Fruit fly (Drosophila melanogaster): Measurements from ENCODE around the gene squ.

The squ gene

dm6 chr2L:16709693-16710092 lies 29.8 kb downstream of the squ start (continued):
- TF ChIP-seq HHEX (GFP tag; optimal IDR thresholded peaks at IDR 0.05) (no peak), ind (GFP tag; optimal IDR thresholded peaks at IDR 0.05) (no peak), CG11723 (GFP tag; optimal IDR thresholded peaks at IDR 0.05) (peak; percentile 49), CG9215 (GFP tag; IDR thresholded peaks at IDR 0.05) (no peak), hkb (optimal IDR thresholded peaks at IDR 0.05) (no peak), hkb (GFP tag; IDR thresholded peaks at IDR 0.05) (peak; percentile 88), CG11456 (GFP tag; IDR thresholded peaks at IDR 0.05) (peak; percentile 61; the same call in 2 of the 3 replicates), en (GFP tag; optimal IDR thresholded peaks at IDR 0.05) (no peak), chinmo (GFP tag; IDR thresholded peaks at IDR 0.05; ENCODE audit: partially characterized antibody) (no peak), lmd (GFP tag; IDR thresholded peaks at IDR 0.05) (peak; percentile 81), CG9817 (tag; optimal IDR thresholded peaks at IDR 0.05) (peak; percentile 66), Blimp-1 (GFP tag; optimal IDR thresholded peaks at IDR 0.05) (no peak), Optix (GFP tag; IDR thresholded peaks at IDR 0.05) (peak; percentile 22; the same call in 1 of the 3 replicates), CG10147 (GFP tag; optimal IDR thresholded peaks at IDR 0.05) (no peak), Mrtf (GFP tag; IDR thresholded peaks at IDR 0.05) (peak; percentile 69; the same call in 2 of the 3 replicates), CG8281 (tag; optimal IDR thresholded peaks at IDR 0.05) (no peak), Meics (GFP tag; optimal IDR thresholded peaks at IDR 0.05) (no peak), Atf3 (GFP tag; optimal IDR thresholded peaks at IDR 0.05) (no peak), CG8290 (GFP tag; optimal IDR thresholded peaks at IDR 0.05) (peak; percentile 15), CG8290 (tag; optimal IDR thresholded peaks at IDR 0.05) (peak in 1 of 2 experiments; percentile 52), GATAe (GFP tag; conservative IDR thresholded peaks at IDR 0.05) (no peak), sug (tag; optimal IDR thresholded peaks at IDR 0.05) (no peak), CG2199 (GFP tag; IDR thresholded peaks at IDR 0.05) (no peak), CG17829 (tag; optimal IDR thresholded peaks at IDR 0.05) (no peak), Ssrp (tag; optimal IDR thresholded peaks at IDR 0.05) (peak; percentile 72), pan (optimal IDR thresholded peaks at IDR 0.05) (no peak), pan (GFP tag; optimal IDR thresholded peaks at IDR 0.05 in 1 of 2, IDR thresholded peaks at IDR 0.05 in 1 of 2) (no peak), CG17328 (GFP tag; IDR thresholded peaks at IDR 0.05) (peak; percentile 88), CG14667 (GFP tag; IDR thresholded peaks at IDR 0.05) (no peak), Aef1 (GFP tag; IDR thresholded peaks at IDR 0.05) (peak; percentile 79), tin (GFP tag; optimal IDR thresholded peaks at IDR 0.05) (peak; percentile 63), ERR (GFP tag; optimal IDR thresholded peaks at IDR 0.05) (no peak), fd64A (GFP tag; optimal IDR thresholded peaks at IDR 0.05) (no peak), pb (GFP tag; optimal IDR thresholded peaks at IDR 0.05) (no peak), CG12659 (GFP tag; optimal IDR thresholded peaks at IDR 0.05) (peak; percentile 65), sc (optimal IDR thresholded peaks at IDR 0.05) (no peak), sc (GFP tag; optimal IDR thresholded peaks at IDR 0.05) (peak; percentile 54), CG33213 (GFP tag; optimal IDR thresholded peaks at IDR 0.05) (no peak), Neu2 (GFP tag; optimal IDR thresholded peaks at IDR 0.05; ENCODE audit: borderline replicate concordance) (no peak), nerfin-2 (GFP tag; IDR thresholded peaks at IDR 0.05; ENCODE audit: partially characterized antibody) (no peak), CG17359 (tag; optimal IDR thresholded peaks at IDR 0.05) (no peak), zen (tag; optimal IDR thresholded peaks at IDR 0.05) (no peak), Bteb2 (GFP tag; optimal IDR thresholded peaks at IDR 0.05) (peak; percentile 27), Fer1 (GFP tag; optimal IDR thresholded peaks at IDR 0.05) (no peak), nmo (GFP tag; optimal IDR thresholded peaks at IDR 0.05) (peak; percentile 74), luna (GFP tag; optimal IDR thresholded peaks at IDR 0.05) (no peak), CG13296 (GFP tag; optimal IDR thresholded peaks at IDR 0.05) (no peak), Doc2 (GFP tag; IDR thresholded peaks at IDR 0.05) (no peak), Kr (GFP tag; optimal IDR thresholded peaks at IDR 0.05) (no peak), ftz-f1 (GFP tag; optimal IDR thresholded peaks at IDR 0.05) (no peak), CG8944 (GFP tag; optimal IDR thresholded peaks at IDR 0.05) (no peak), row (GFP tag; IDR thresholded peaks at IDR 0.05) (peak; percentile 91), Antp (GFP tag; optimal IDR thresholded peaks at IDR 0.05) (no peak)

Data from whole organism, embryonic.